Worm (Caenorhabditis elegans): Measurements from ENCODE around the gene cyp-14A5.

DNA sequence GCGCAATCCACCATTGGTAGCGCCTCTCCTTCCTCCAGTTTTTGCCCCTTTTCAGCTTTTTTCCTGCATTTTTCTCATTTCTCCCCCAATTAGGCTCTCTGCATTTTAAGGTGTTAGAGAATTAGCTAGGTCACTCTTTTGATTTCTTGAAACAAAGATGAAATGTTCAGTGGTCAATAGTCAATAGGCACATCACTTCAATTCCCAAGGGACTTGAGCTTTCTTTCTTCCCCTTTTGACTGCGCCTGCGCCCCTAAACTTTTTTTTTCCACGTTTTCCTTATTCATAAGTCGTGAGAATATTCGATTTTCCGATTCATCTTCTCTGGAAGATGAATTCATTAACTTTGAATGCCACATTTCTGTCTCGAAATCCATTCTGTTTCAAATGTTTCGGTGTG is 19.1 kb downstream of the cyp-14A5 start:
- TF ChIP-seq ztf-11 (tag; optimal IDR thresholded peaks at IDR 0.05) = no peak
- TF ChIP-seq ceh-28 (tag; optimal IDR thresholded peaks at IDR 0.05) = no peak
- TF ChIP-seq fkh-10 (GFP tag; optimal IDR thresholded peaks at IDR 0.05) = no peak
- TF ChIP-seq nhr-28 (tag; optimal IDR thresholded peaks at IDR 0.05) = no peak
- TF ChIP-seq egl-27 (tag; optimal IDR thresholded peaks at IDR 0.05) = no peak
- TF ChIP-seq lin-15B (tag; optimal IDR thresholded peaks at IDR 0.05) = no peak
- TF ChIP-seq ama-1 (optimal IDR thresholded peaks at IDR 0.05) = no peak
